Fruit fly (Drosophila melanogaster) whole organism, wandering third instar larva: ENCODE data around the gene CG32022.
A peak's percentile ranks its signal among the peaks of the same experiment; 100 is the strongest.

Experiments used
- Abd-B ChIP-seq: fragments of >200 bp; optimal IDR thresholded peaks from 2 replicates; lab custom pipeline; 2017; ENCODE audit warnings: missing biosample characterization, missing genetic modification characterization
- CG32264 ChIP-seq: fragments of 200-800 bp; sonication (Bioruptor generic); optimal IDR thresholded peaks from 2 replicates; lab custom pipeline; 2016; ENCODE audit warnings: missing biosample characterization, missing genetic modification characterization
- CG9705 ChIP-seq: fragments of 200-800 bp; sonication (Bioruptor generic); optimal IDR thresholded peaks from 2 replicates; lab custom pipeline; 2018; ENCODE audit warnings: missing biosample characterization, mild to moderate bottlenecking, missing genetic modification characterization
- CrebA ChIP-seq: fragments of 200-800 bp; sonication (Bioruptor generic); optimal IDR thresholded peaks from 2 replicates; lab custom pipeline; 2016; ENCODE audit warnings: missing biosample characterization, mild to moderate bottlenecking, missing genetic modification characterization, borderline replicate concordance
- Dfd ChIP-seq: fragments of >200 bp; optimal IDR thresholded peaks from 2 replicates; lab custom pipeline; 2017; ENCODE audit warnings: missing biosample characterization, missing genetic modification characterization
- Dif ChIP-seq: fragments of 200-275, 200-300 bp; sonication (Bioruptor generic); optimal IDR thresholded peaks from 2 replicates; lab custom pipeline; 2018; ENCODE audit warnings: missing biosample characterization, missing genetic modification characterization; ENCODE audit not compliant: partially characterized antibody
- GATAd ChIP-seq: sonication (Bioruptor generic); optimal IDR thresholded peaks from 2 replicates; lab custom pipeline; 2016; ENCODE audit warnings: missing biosample characterization, missing genetic modification characterization
- HLH106 ChIP-seq: fragments of 200-800 bp; optimal IDR thresholded peaks from 3 replicates; lab custom pipeline; 2019; ENCODE audit warnings: missing biosample characterization, mild to moderate bottlenecking, missing genetic modification characterization, moderate library complexity
- Hnf4 ChIP-seq: fragments of 200-800 bp; sonication (Bioruptor generic); optimal IDR thresholded peaks from 2 replicates; lab custom pipeline; 2016; ENCODE audit warnings: missing biosample characterization, mild to moderate bottlenecking, missing genetic modification characterization
- Hr78 ChIP-seq: fragments of >200 bp; optimal IDR thresholded peaks from 2 replicates; lab custom pipeline; 2017; ENCODE audit warnings: missing biosample characterization, missing genetic modification characterization
- Hr83 ChIP-seq: fragments of 200-300 bp; sonication (Bioruptor generic); optimal IDR thresholded peaks from 2 replicates; lab custom pipeline; 2016; ENCODE audit warnings: missing biosample characterization, mild to moderate bottlenecking, missing genetic modification characterization, moderate library complexity; ENCODE audit not compliant: poor library complexity, severe bottlenecking
- Jra ChIP-seq: sonication (Bioruptor generic); optimal IDR thresholded peaks from 2 replicates; lab custom pipeline; 2016; ENCODE audit warnings: missing biosample characterization, missing genetic modification characterization
- Mio ChIP-seq: sonication (Bioruptor generic); optimal IDR thresholded peaks from 2 replicates; lab custom pipeline; 2016; ENCODE audit warnings: missing biosample characterization, missing genetic modification characterization
- Myc ChIP-seq: fragments of >200 bp; optimal IDR thresholded peaks from 2 replicates; lab custom pipeline; 2017
- N ChIP-seq: fragments of >200 bp; optimal IDR thresholded peaks from 2 replicates; lab custom pipeline; 2018; ENCODE audit warnings: missing biosample characterization, missing external identifiers, missing genetic modification characterization
- Rel ChIP-seq, 2 experiments: fragments of 200-800 bp; sonication (Bioruptor generic) in 1 of 2; optimal IDR thresholded peaks; 2 replicates in 1 of 2; 3 replicates in 1 of 2; lab custom pipeline; 2016 to 2019; ENCODE audit warnings: mild to moderate bottlenecking in 2 of 2, missing biosample characterization in 2 of 2, missing genetic modification characterization in 2 of 2, moderate library complexity in 1 of 2
- Sp1 ChIP-seq: fragments of 200-800 bp; sonication (Bioruptor generic); optimal IDR thresholded peaks from 3 replicates; lab custom pipeline; 2019; ENCODE audit warnings: missing biosample characterization, mild to moderate bottlenecking, missing genetic modification characterization, moderate library complexity
- Vsx2 ChIP-seq: fragments of 200-300, 225-300 bp; sonication (Bioruptor generic); optimal IDR thresholded peaks from 2 replicates; lab custom pipeline; 2018; ENCODE audit warnings: missing biosample characterization, missing genetic modification characterization; ENCODE audit not compliant: partially characterized antibody
- br ChIP-seq: fragments of 200-800 bp; sonication (Bioruptor generic); optimal IDR thresholded peaks from 2 replicates; lab custom pipeline; 2016; ENCODE audit warnings: missing biosample characterization, missing genetic modification characterization
- brk ChIP-seq: fragments of 200-800 bp; sonication (Bioruptor generic); optimal IDR thresholded peaks from 2 replicates; lab custom pipeline; 2016; ENCODE audit warnings: missing biosample characterization, mild to moderate bottlenecking, missing genetic modification characterization
- dmrt93B ChIP-seq: fragments of 200-800 bp; sonication (Bioruptor generic); optimal IDR thresholded peaks from 2 replicates; lab custom pipeline; 2018; ENCODE audit warnings: missing biosample characterization, mild to moderate bottlenecking, missing genetic modification characterization
- dsf ChIP-seq: sonication (Bioruptor generic); optimal IDR thresholded peaks from 2 replicates; lab custom pipeline; 2016; ENCODE audit warnings: missing biosample characterization, missing genetic modification characterization, borderline replicate concordance
- ey ChIP-seq: fragments of 200-800 bp; sonication (Bioruptor generic); optimal IDR thresholded peaks from 2 replicates; lab custom pipeline; 2016; ENCODE audit warnings: missing biosample characterization, missing genetic modification characterization
- foxo ChIP-seq, 2 experiments: fragments of 200-800 bp; sonication (Bioruptor generic); optimal IDR thresholded peaks; 2 replicates in 1 of 2; 3 replicates in 1 of 2; lab custom pipeline; 2016 to 2017; ENCODE audit warnings: missing biosample characterization in 2 of 2, missing genetic modification characterization in 2 of 2
- fru ChIP-seq: fragments of 200-800 bp; sonication (Bioruptor generic); optimal IDR thresholded peaks from 3 replicates; lab custom pipeline; 2016; ENCODE audit warnings: missing biosample characterization, mild to moderate bottlenecking, missing genetic modification characterization
- h ChIP-seq: fragments of 200-800 bp; sonication (Bioruptor generic); optimal IDR thresholded peaks from 3 replicates; lab custom pipeline; 2016; ENCODE audit warnings: missing biosample characterization, mild to moderate bottlenecking, missing genetic modification characterization
- jim ChIP-seq: fragments of 175-275, 200-325 bp; sonication (Bioruptor generic); optimal IDR thresholded peaks from 2 replicates; lab custom pipeline; 2016; ENCODE audit warnings: missing biosample characterization, mild to moderate bottlenecking, missing genetic modification characterization
- lola ChIP-seq: fragments of >200 bp; optimal IDR thresholded peaks from 2 replicates; lab custom pipeline; 2017; ENCODE audit warnings: missing biosample characterization, missing genetic modification characterization
- pan ChIP-seq: fragments of >200 bp; optimal IDR thresholded peaks from 2 replicates; lab custom pipeline; 2017
- psq ChIP-seq: fragments of 200-800 bp; sonication (Bioruptor generic); optimal IDR thresholded peaks from 3 replicates; lab custom pipeline; 2017; ENCODE audit warnings: missing biosample characterization, mild to moderate bottlenecking, missing genetic modification characterization, moderate library complexity
- rgr ChIP-seq: fragments of 200-800 bp; sonication (Bioruptor generic); optimal IDR thresholded peaks from 3 replicates; lab custom pipeline; 2016; ENCODE audit warnings: missing biosample characterization, mild to moderate bottlenecking, missing genetic modification characterization
- sage ChIP-seq: fragments of 200-800 bp; sonication (Bioruptor generic); optimal IDR thresholded peaks from 2 replicates; lab custom pipeline; 2016; ENCODE audit warnings: missing biosample characterization, mild to moderate bottlenecking, missing genetic modification characterization
- sv ChIP-seq: fragments of 200-800 bp; sonication (Bioruptor generic); optimal IDR thresholded peaks from 3 replicates; lab custom pipeline; 2016; ENCODE audit warnings: missing biosample characterization, missing genetic modification characterization
- tai ChIP-seq: sonication (Bioruptor generic); optimal IDR thresholded peaks from 2 replicates; lab custom pipeline; 2016; ENCODE audit warnings: missing biosample characterization, missing genetic modification characterization
- usp ChIP-seq: fragments of >200 bp; optimal IDR thresholded peaks from 2 replicates; lab custom pipeline; 2017; ENCODE audit warnings: missing biosample characterization, missing genetic modification characterization
- woc ChIP-seq: sonication (Bioruptor generic); optimal IDR thresholded peaks from 2 replicates; lab custom pipeline; 2016; ENCODE audit warnings: missing biosample characterization, mild to moderate bottlenecking, missing genetic modification characterization

CG32022 gene

dm6 chr3L:8704713-8705412 is 16.2 kb downstream of the CG32022 start:
- TF ChIP-seq Mio (GFP tag; lab: Kevin White, UChicago) (no peak), Vsx2 (GFP tag; lab: Kevin White, UChicago) (no peak), usp (no peak), CG32264 (GFP tag; lab: Kevin White, UChicago) (no peak), Sp1 (GFP tag; lab: Kevin White, UChicago) (no peak), Hr78 (GFP tag; lab: Kevin White, UChicago) (no peak), br (GFP tag; lab: Kevin White, UChicago) (peak; percentile 5), ey (GFP tag; lab: Kevin White, UChicago) (no peak), N (GFP tag; lab: Kevin White, UChicago) (no peak), jim (GFP tag; lab: Kevin White, UChicago) (no peak), foxo (GFP tag; optimal IDR thresholded peaks at IDR 0.05; lab: Kevin White, UChicago) (no peak), Myc (lab: Kevin White, UChicago) (no peak), lola (GFP tag; lab: Kevin White, UChicago) (no peak), tai (GFP tag; lab: Kevin White, UChicago) (no peak), sage (GFP tag; lab: Kevin White, UChicago) (no peak), rgr (GFP tag; lab: Kevin White, UChicago) (peak; percentile 3), Rel (GFP tag; optimal IDR thresholded peaks at IDR 0.05; lab: Kevin White, UChicago) (no peak), Rel (tag; optimal IDR thresholded peaks at IDR 0.05; lab: Kevin White, UChicago) (peak; percentile 63), Jra (GFP tag; lab: Kevin White, UChicago) (peak; percentile 21), brk (GFP tag; lab: Kevin White, UChicago) (no peak), dmrt93B (GFP tag; lab: Kevin White, UChicago) (no peak), pan (no peak), HLH106 (tag; lab: Kevin White, UChicago) (no peak), dsf (GFP tag; lab: Kevin White, UChicago) (no peak), Hr83 (GFP tag; lab: Kevin White, UChicago) (peak; percentile 5), Hnf4 (GFP tag; lab: Kevin White, UChicago) (peak; percentile 24), fru (GFP tag; lab: Kevin White, UChicago) (no peak), woc (GFP tag; lab: Kevin White, UChicago) (no peak), h (GFP tag; lab: Kevin White, UChicago) (peak; percentile 89), CrebA (GFP tag; lab: Kevin White, UChicago) (peak; percentile 53), psq (GFP tag; lab: Kevin White, UChicago) (no peak), Dif (GFP tag; lab: Kevin White, UChicago) (peak; percentile 11), Dfd (GFP tag; lab: Kevin White, UChicago) (no peak), sv (GFP tag; lab: Kevin White, UChicago) (no peak), GATAd (no peak), Abd-B (GFP tag; lab: Kevin White, UChicago) (no peak), CG9705 (GFP tag; lab: Kevin White, UChicago) (no peak)

DNA sequence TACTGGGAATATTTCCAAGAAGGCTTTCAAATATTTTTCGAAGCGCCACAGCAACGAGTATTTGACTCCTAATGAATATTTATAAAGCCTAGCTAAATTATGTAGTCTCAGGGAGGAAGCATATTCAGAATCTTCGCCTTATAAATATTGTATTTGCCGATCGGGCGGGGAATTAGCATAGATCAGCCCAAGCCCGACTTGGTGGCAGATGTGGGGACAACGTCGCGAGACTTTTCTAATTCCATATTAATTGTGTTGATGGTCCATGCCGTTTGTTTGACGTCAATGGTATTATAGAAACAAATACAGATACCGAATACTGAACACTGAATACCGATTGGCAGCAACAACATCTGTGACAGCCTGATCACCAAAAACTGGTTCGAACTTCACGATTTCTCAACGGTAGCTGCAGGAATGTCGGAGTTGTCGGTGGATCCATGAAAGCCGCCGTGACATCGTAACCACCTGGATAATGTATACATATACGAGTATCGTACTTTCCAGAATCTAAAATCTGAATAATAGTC is 17.3 kb downstream of the CG32022 start:
- TF ChIP-seq Hr83 (GFP tag; lab: Kevin White, UChicago) (no peak), CG9705 (GFP tag; lab: Kevin White, UChicago) (no peak), sage (GFP tag; lab: Kevin White, UChicago) (no peak), dsf (GFP tag; lab: Kevin White, UChicago) (no peak), Hr78 (GFP tag; lab: Kevin White, UChicago) (no peak), GATAd (no peak), fru (GFP tag; lab: Kevin White, UChicago) (no peak), Vsx2 (GFP tag; lab: Kevin White, UChicago) (no peak), woc (GFP tag; lab: Kevin White, UChicago) (no peak)
- TF ChIP-seq, all 38 proteins: peak for 0
